Worm (Caenorhabditis elegans): ENCODE data around the gene F41G3.21.
A peak's percentile ranks its signal among the peaks of the same experiment; 100 is the strongest.

F41G3.21 gene

ce11 chrII:6721581-6721980 lies 31.2 kb downstream of the F41G3.21 start (continued):
- TF ChIP-seq che-1 (tag; optimal IDR thresholded peaks at IDR 0.05) (peak; percentile 38), ceh-48 (tag; optimal IDR thresholded peaks at IDR 0.05) (peak; percentile 14), pha-2 (tag; optimal IDR thresholded peaks at IDR 0.05) (no peak)

- no peak for TF ChIP-seq nhr-232 (tag; optimal IDR thresholded peaks at IDR 0.05)
- no peak for TF ChIP-seq ttx-3 (tag; optimal IDR thresholded peaks at IDR 0.05)
- TF ChIP-seq ets-4 (tag; optimal IDR thresholded peaks at IDR 0.05) = no peak
- no peak for TF ChIP-seq ceh-48 (tag; optimal IDR thresholded peaks at IDR 0.05)
- no peak for TF ChIP-seq zip-5 (tag; optimal IDR thresholded peaks at IDR 0.05)
- TF ChIP-seq hlh-15 (tag; optimal IDR thresholded peaks at IDR 0.05) = no peak
- TF ChIP-seq pqm-1 (tag; optimal IDR thresholded peaks at IDR 0.05) = no peak
- TF ChIP-seq sox-4 (tag; optimal IDR thresholded peaks at IDR 0.05) = no peak
- TF ChIP-seq ahr-1 (tag; optimal IDR thresholded peaks at IDR 0.05) = no peak
- TF ChIP-seq unc-3 (GFP tag; conservative IDR thresholded peaks at IDR 0.05) = no peak
- no peak for TF ChIP-seq unc-3 (tag; optimal IDR thresholded peaks at IDR 0.05)
- no peak for TF ChIP-seq unc-42 (tag; optimal IDR thresholded peaks at IDR 0.05)
- TF ChIP-seq T23F11.4 (GFP tag; optimal IDR thresholded peaks at IDR 0.05) = no peak
These were observed 34.5 kb downstream of the F41G3.21 start, which contains the start of gene tsp-10 for ce11 chrII:6718221-6718620. Gene tsp-10 (plus strand): TSS chrII:6718586.

- no peak for TF ChIP-seq Y22D7AL.16 (tag; optimal IDR thresholded peaks at IDR 0.05)
- TF ChIP-seq ceh-24 (tag; optimal IDR thresholded peaks at IDR 0.05) = no peak
- no peak for TF ChIP-seq tbx-7 (tag; optimal IDR thresholded peaks at IDR 0.05)
- no peak for TF ChIP-seq T23F11.4 (GFP tag; optimal IDR thresholded peaks at IDR 0.05)
- TF ChIP-seq unc-86 (tag; optimal IDR thresholded peaks at IDR 0.05) = no peak
These were observed 36.1 kb downstream of the F41G3.21 start, which contains the start of the genes T14B4.5 and T14B4.20 for ce11 chrII:6716638-6717037. Gene T14B4.5 (plus strand): TSS chrII:6716863. Gene T14B4.20 (plus strand): TSS chrII:6716901.

ce11 chrII:6715853-6716252 lies 36.9 kb downstream of the F41G3.21 start:
- TF ChIP-seq C38D4.7 (GFP tag; optimal IDR thresholded peaks at IDR 0.05) (no peak), elt-4 (tag; optimal IDR thresholded peaks at IDR 0.05) (no peak), pag-3 (tag; optimal IDR thresholded peaks at IDR 0.05; ENCODE audit: borderline replicate concordance) (no peak), ceh-18 (tag; optimal IDR thresholded peaks at IDR 0.05) (no peak), ceh-34 (tag; optimal IDR thresholded peaks at IDR 0.05) (no peak), ref-2 (tag; optimal IDR thresholded peaks at IDR 0.05) (no peak), ceh-19 (GFP tag; optimal IDR thresholded peaks at IDR 0.05) (no peak), pax-1 (tag; optimal IDR thresholded peaks at IDR 0.05) (no peak), T23F11.4 (GFP tag; optimal IDR thresholded peaks at IDR 0.05) (no peak), madf-2 (tag; optimal IDR thresholded peaks at IDR 0.05) (no peak), ceh-6 (GFP tag; optimal IDR thresholded peaks at IDR 0.05) (no peak), F13H6.1 (tag; optimal IDR thresholded peaks at IDR 0.05) (no peak), pqm-1 (tag; optimal IDR thresholded peaks at IDR 0.05) (no peak), unc-3 (GFP tag; conservative IDR thresholded peaks at IDR 0.05) (no peak), unc-3 (tag; optimal IDR thresholded peaks at IDR 0.05) (no peak), hlh-8 (tag; optimal IDR thresholded peaks at IDR 0.05) (no peak), sox-2 (GFP tag; IDR thresholded peaks at IDR 0.05) (no peak), Y22D7AL.16 (tag; optimal IDR thresholded peaks at IDR 0.05) (no peak), unc-42 (tag; optimal IDR thresholded peaks at IDR 0.05) (no peak), syd-9 (tag; optimal IDR thresholded peaks at IDR 0.05) (no peak), ztf-16 (tag; optimal IDR thresholded peaks at IDR 0.05) (no peak)

- no peak for TF ChIP-seq pha-2 (tag; optimal IDR thresholded peaks at IDR 0.05)
- TF ChIP-seq dve-1 (tag; optimal IDR thresholded peaks at IDR 0.05) = no peak
- TF ChIP-seq hlh-15 (tag; optimal IDR thresholded peaks at IDR 0.05) = no peak
- no peak for TF ChIP-seq ceh-31 (tag; optimal IDR thresholded peaks at IDR 0.05)
These were observed 38.9 kb downstream of the F41G3.21 start, which contains the start of gene dpy-2 for ce11 chrII:6713832-6714342. Gene dpy-2 (plus strand): TSS chrII:6714292.
